Worm (Caenorhabditis elegans) whole organism, L4/young adult: Measurements from ENCODE around the gene R02D5.3.
A peak's percentile ranks its signal among the peaks of the same experiment; 100 is the strongest.

ENCODE experiments used
- W03F9.2 ChIP-seq: fragments of 150-350 bp; optimal IDR thresholded peaks from 2 replicates; lab custom pipeline; 2014; ENCODE audit warnings: missing biosample characterization, missing genetic modification characterization
- dao-5 ChIP-seq: sonication (generic microtip); optimal IDR thresholded peaks from 2 replicates; lab custom pipeline; 2016; ENCODE audit warnings: missing genotype, missing genetic modification characterization, moderate library complexity, missing compliant biosample characterization
- him-1 ChIP-seq: sonication (generic microtip); optimal IDR thresholded peaks from 2 replicates; lab custom pipeline; 2016; ENCODE audit warnings: missing genotype, missing genetic modification reagents, missing genetic modification characterization, missing compliant biosample characterization

Gene R02D5.3

ce11 chrV:14508005-14508521, 25.1 kb downstream of the R02D5.3 start, which contains the start of gene R02D5.1:
TSS of gene R02D5.1 (plus strand) at chrV:14508249.
- TF ChIP-seq dao-5 (tag; lab: Kevin White, UChicago), result no peak
- no peak for TF ChIP-seq W03F9.2
- TF ChIP-seq him-1 (tag; lab: Kevin White, UChicago), result no peak

- TF ChIP-seq W03F9.2 (no peak), him-1 (tag; lab: Kevin White, UChicago) (no peak), dao-5 (tag; lab: Kevin White, UChicago) (no peak)
Observed at ce11 chrV:14508556-14508955, 25.6 kb downstream of the R02D5.3 start.

- TF ChIP-seq dao-5 (tag; lab: Kevin White, UChicago) (no peak), W03F9.2 (no peak), him-1 (tag; lab: Kevin White, UChicago) (no peak)
Observed at ce11 chrV:14510746-14511145, 27.8 kb downstream of the R02D5.3 start, which contains the start of gene R02D5.9. TSS of gene R02D5.9 (minus strand) at chrV:14511123.

- no peak for TF ChIP-seq W03F9.2
- no peak for TF ChIP-seq dao-5 (tag; lab: Kevin White, UChicago)
- TF ChIP-seq him-1 (tag; lab: Kevin White, UChicago), result no peak
Observed at ce11 chrV:14518010-14518409, 35.0 kb downstream of the R02D5.3 start, which contains the start of gene R02D5.6. TSS of gene R02D5.6 (minus strand) at chrV:14518110.

- TF ChIP-seq dao-5 (tag; lab: Kevin White, UChicago) (no peak), W03F9.2 (no peak), him-1 (tag; lab: Kevin White, UChicago) (no peak)
Observed at ce11 chrV:14519268-14519667, 36.3 kb downstream of the R02D5.3 start, which contains the start of gene R02D5.8. TSS of gene R02D5.8 (minus strand) at chrV:14519368.

ce11 chrV:14521000-14521399, 38.0 kb downstream of the R02D5.3 start, which contains the start of gene C53A5.17:
TSS of gene C53A5.17 (minus strand) at chrV:14521100.
- TF ChIP-seq dao-5 (tag; lab: Kevin White, UChicago) (no peak), W03F9.2 (no peak), him-1 (tag; lab: Kevin White, UChicago) (no peak)

ce11 chrV:14522514-14522913, 39.6 kb downstream of the R02D5.3 start, which contains the start of gene C53A5.16:
TSS of gene C53A5.16 (minus strand) at chrV:14522614.
- TF ChIP-seq dao-5 (tag; lab: Kevin White, UChicago) (no peak), him-1 (tag; lab: Kevin White, UChicago) (no peak), W03F9.2 (no peak)

- TF ChIP-seq him-1 (tag; lab: Kevin White, UChicago), result no peak
- no peak for TF ChIP-seq W03F9.2
- TF ChIP-seq dao-5 (tag; lab: Kevin White, UChicago), result no peak
Observed at ce11 chrV:14523105-14523504, 40.1 kb downstream of the R02D5.3 start, which contains the start of gene C53A5.2. TSS of gene C53A5.2 (minus strand) at chrV:14523205.

- no peak for TF ChIP-seq him-1 (tag; lab: Kevin White, UChicago)
- no peak for TF ChIP-seq dao-5 (tag; lab: Kevin White, UChicago)
- peak; percentile 50 for TF ChIP-seq W03F9.2
Observed at ce11 chrV:14523788-14524582, 41.0 kb downstream of the R02D5.3 start, which contains the start of gene ril-1. TSS of gene ril-1 (minus strand) at chrV:14524129.

ce11 chrV:14525089-14525488, 42.1 kb downstream of the R02D5.3 start, which contains the start of gene hda-1:
TSS of gene hda-1 (plus strand) at chrV:14525389.
- TF ChIP-seq W03F9.2, result no peak
- no peak for TF ChIP-seq dao-5 (tag; lab: Kevin White, UChicago)
- no peak for TF ChIP-seq him-1 (tag; lab: Kevin White, UChicago)

- no peak for TF ChIP-seq him-1 (tag; lab: Kevin White, UChicago)
- TF ChIP-seq W03F9.2, result no peak
- TF ChIP-seq dao-5 (tag; lab: Kevin White, UChicago), result no peak
Observed at ce11 chrV:14527210-14527609, 44.2 kb downstream of the R02D5.3 start.

- no peak for TF ChIP-seq dao-5 (tag; lab: Kevin White, UChicago)
- no peak for TF ChIP-seq him-1 (tag; lab: Kevin White, UChicago)
- no peak for TF ChIP-seq W03F9.2
Observed at ce11 chrV:14530813-14531212, 47.9 kb downstream of the R02D5.3 start, which contains the start of gene kcnl-4. TSS of gene kcnl-4 (plus strand) at chrV:14531113.

- TF ChIP-seq W03F9.2 (no peak), dao-5 (tag; lab: Kevin White, UChicago) (no peak)
Observed at ce11 chrV:14532374-14532773, 49.4 kb downstream of the R02D5.3 start.
